Worm (Caenorhabditis elegans): ENCODE measurements around the gene F47D12.7.

Gene F47D12.7

DNA sequence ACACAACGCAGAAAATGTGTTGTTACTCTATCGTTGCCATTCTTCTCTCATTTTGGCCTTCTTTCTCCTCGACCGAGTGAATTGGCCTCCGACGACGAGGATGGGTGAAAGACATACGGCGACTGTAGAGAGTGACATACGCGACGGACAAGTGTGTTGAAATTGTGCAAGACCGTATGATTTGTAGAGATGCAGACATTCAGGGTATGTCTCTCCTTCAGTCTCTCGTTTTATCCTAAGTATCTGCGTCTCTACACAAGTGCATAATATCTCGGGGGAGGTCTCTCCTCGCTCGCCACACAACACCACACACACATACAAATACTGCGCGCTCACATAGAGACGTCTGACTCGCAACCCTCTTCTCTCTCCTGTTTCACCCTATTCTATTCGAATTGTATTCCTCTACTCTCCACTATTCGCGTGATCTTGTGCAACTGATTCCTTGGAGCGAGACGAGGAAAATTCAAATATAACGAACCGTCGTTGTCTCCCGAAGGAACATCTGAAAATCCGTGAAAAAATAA is 15.7 kb downstream of the F47D12.7 start, which contains the start of gene hmg-1.2 (continued):
- TF ChIP-seq ztf-18 (tag; optimal IDR thresholded peaks at IDR 0.05) (peak; percentile 18), snpc-3.4 (tag; optimal IDR thresholded peaks at IDR 0.05) (peak; percentile 23), ztf-25 (GFP tag; IDR thresholded peaks at IDR 0.05) (no peak)

DNA sequence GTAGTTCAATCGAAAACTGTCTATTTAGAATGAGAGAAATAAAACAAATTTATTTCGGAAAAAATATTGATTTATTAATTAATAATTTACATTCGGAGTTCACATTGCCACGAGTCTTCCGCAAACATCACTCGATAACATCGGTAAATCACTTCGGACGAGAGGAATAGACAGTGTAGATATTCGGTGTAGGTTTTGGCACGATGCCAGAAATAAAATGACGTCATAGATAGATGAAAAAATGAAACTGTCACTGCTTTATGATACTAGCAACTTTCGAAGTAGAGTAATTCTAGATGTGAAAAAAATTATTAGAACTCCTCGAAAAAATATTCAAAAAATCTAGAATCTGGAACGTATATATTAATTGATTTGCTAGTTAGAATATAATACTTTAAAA is 16.4 kb downstream of the F47D12.7 start:
- TF ChIP-seq dpff-1 (tag; optimal IDR thresholded peaks at IDR 0.05): no peak
- TF ChIP-seq nhr-27 (tag; optimal IDR thresholded peaks at IDR 0.05): no peak
- TF ChIP-seq atf-7 (tag; optimal IDR thresholded peaks at IDR 0.05): peak; percentile 3
- TF ChIP-seq cebp-1 (GFP tag; IDR thresholded peaks at IDR 0.05): no peak
- TF ChIP-seq cebp-1 (tag; optimal IDR thresholded peaks at IDR 0.05): no peak
- peak; percentile 20; the same call in 1 of the 2 replicates for TF ChIP-seq hmg-1.2 (GFP tag; IDR thresholded peaks at IDR 0.05)

DNA sequence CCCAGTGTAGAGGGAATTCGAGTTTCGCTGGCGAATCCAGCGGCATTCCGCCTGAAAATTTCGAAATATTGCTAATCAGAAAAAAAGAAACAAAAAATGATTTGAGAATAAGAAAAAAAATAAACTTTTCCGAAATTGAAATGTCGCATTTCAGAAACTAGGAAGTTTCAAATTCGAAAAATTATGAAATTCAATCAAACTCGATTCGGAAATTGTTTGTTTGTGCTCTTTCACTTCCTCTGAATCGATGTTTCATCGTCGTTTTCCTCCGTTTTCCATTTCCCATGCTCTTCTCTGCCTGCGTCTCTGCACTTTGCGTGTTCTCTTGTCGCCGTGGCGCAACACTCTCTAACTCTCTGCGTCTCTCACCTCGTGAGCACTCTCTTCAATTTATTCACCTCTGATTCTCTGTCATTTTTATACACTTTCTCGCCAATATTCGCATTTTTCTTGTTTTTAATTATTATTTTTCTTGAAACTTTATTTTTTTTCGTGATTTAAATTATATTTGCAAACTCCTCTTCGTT is 17.5 kb downstream of the F47D12.7 start, which contains the start of gene C18F10.7:
C18F10.7 (minus strand) TSS at position 51 of the 527 bp plus-strand sequence.
- TF ChIP-seq atf-7 (tag; optimal IDR thresholded peaks at IDR 0.05): no peak
- TF ChIP-seq ceh-79 (tag; optimal IDR thresholded peaks at IDR 0.05): no peak
- TF ChIP-seq ztf-22 (GFP tag; optimal IDR thresholded peaks at IDR 0.05): no peak
- no peak for TF ChIP-seq T26A5.8 (tag; optimal IDR thresholded peaks at IDR 0.05)
- TF ChIP-seq B0336.3 (GFP tag; IDR thresholded peaks at IDR 0.05): peak; percentile 58
- TF ChIP-seq nhr-120 (GFP tag; IDR thresholded peaks at IDR 0.05): no peak
- no peak for TF ChIP-seq unc-130 (GFP tag; optimal IDR thresholded peaks at IDR 0.05)
- no peak for TF ChIP-seq ztf-26 (tag; optimal IDR thresholded peaks at IDR 0.05)
- no peak for TF ChIP-seq let-607 (tag; optimal IDR thresholded peaks at IDR 0.05)
- peak; percentile 58 for TF ChIP-seq D2030.7 (GFP tag; IDR thresholded peaks at IDR 0.05)
- no peak for TF ChIP-seq tlf-1 (GFP tag; optimal IDR thresholded peaks at IDR 0.05)
- no peak for TF ChIP-seq K12H6.12 (tag; optimal IDR thresholded peaks at IDR 0.05)
- TF ChIP-seq repo-1 (tag; optimal IDR thresholded peaks at IDR 0.05): no peak
- no peak for TF ChIP-seq F23B12.7 (tag; optimal IDR thresholded peaks at IDR 0.05; ENCODE audit: insufficient read depth)
- peak; percentile 75 for TF ChIP-seq lsl-1 (GFP tag; optimal IDR thresholded peaks at IDR 0.05)
- no peak for TF ChIP-seq F55B11.4 (tag; optimal IDR thresholded peaks at IDR 0.05; ENCODE audit: borderline replicate concordance, insufficient read depth)
- no peak for TF ChIP-seq lag-1 (GFP tag; IDR thresholded peaks at IDR 0.05)
- TF ChIP-seq athp-1 (tag; optimal IDR thresholded peaks at IDR 0.05): peak; percentile 36
- no peak for TF ChIP-seq die-1 (tag; optimal IDR thresholded peaks at IDR 0.05)
- TF ChIP-seq tbp1 (GFP tag; optimal IDR thresholded peaks at IDR 0.05): peak; percentile 38
- no peak for TF ChIP-seq F39B2.1 (GFP tag; IDR thresholded peaks at IDR 0.05)
- TF ChIP-seq him-1 (tag; optimal IDR thresholded peaks at IDR 0.05): peak; percentile 2
- TF ChIP-seq aptf-3 (GFP tag; IDR thresholded peaks at IDR 0.05): no peak
- no peak for TF ChIP-seq lsy-27 (tag; optimal IDR thresholded peaks at IDR 0.05; ENCODE audit: borderline replicate concordance, insufficient read depth)
- peak; percentile 20; the same call in 1 of the 2 replicates for TF ChIP-seq madf-8 (GFP tag; conservative IDR thresholded peaks at IDR 0.05)
- no peak for TF ChIP-seq dpl-1 (GFP tag; optimal IDR thresholded peaks at IDR 0.05)
- TF ChIP-seq ceh-58 (GFP tag; IDR thresholded peaks at IDR 0.05): no peak
- no peak for TF ChIP-seq chd-7 (tag; optimal IDR thresholded peaks at IDR 0.05)
- TF ChIP-seq attf-5 (GFP tag; optimal IDR thresholded peaks at IDR 0.05): no peak
- TF ChIP-seq snpc-1.3 (tag; optimal IDR thresholded peaks at IDR 0.05; ENCODE audit: insufficient read depth): peak; percentile 83
- TF ChIP-seq ztf-6 (GFP tag; IDR thresholded peaks at IDR 0.05): no peak
- no peak for TF ChIP-seq F57A8.1 (GFP tag; optimal IDR thresholded peaks at IDR 0.05)
- no peak for TF ChIP-seq B0019.2 (GFP tag; conservative IDR thresholded peaks at IDR 0.05)
- TF ChIP-seq Y53G8AR.9 (GFP tag; conservative IDR thresholded peaks at IDR 0.05): peak; percentile 42; the same call in 1 of the 2 replicates
- TF ChIP-seq nhr-179 (tag; optimal IDR thresholded peaks at IDR 0.05): no peak
- TF ChIP-seq lin-54 (GFP tag; optimal IDR thresholded peaks at IDR 0.05): peak; percentile 60
